Worm (Caenorhabditis elegans) whole organism, L2 larva: Measurements from ENCODE around the gene ndub-8.
A peak's percentile ranks its signal among the peaks of the same experiment; 100 is the strongest.
"Not testable (repeated sequence)": the region's sequence is repeated elsewhere in the genome, so short reads cannot be mapped to it uniquely, and the experiment has no call there.

Experiments used
- C34F6.9 ChIP-seq: fragments of 150-350 bp; optimal IDR thresholded peaks from 2 replicates; lab custom pipeline; 2014; ENCODE audit warnings: missing biosample characterization, missing genetic modification characterization
- R02D3.7 ChIP-seq: fragments of 150-350 bp; optimal IDR thresholded peaks from 2 replicates; lab custom pipeline; 2014; ENCODE audit warnings: missing biosample characterization, missing genetic modification characterization
- ZK546.5 ChIP-seq: sonication (generic microtip); optimal IDR thresholded peaks from 2 replicates; lab custom pipeline; 2017; ENCODE audit warnings: missing biosample characterization, missing genetic modification characterization
- aly-2 ChIP-seq: fragments of 150-350 bp; optimal IDR thresholded peaks from 2 replicates; lab custom pipeline; 2014; ENCODE audit warnings: missing biosample characterization, missing genetic modification characterization
- ama-1 ChIP-seq: fragments of 150-350 bp; optimal IDR thresholded peaks from 2 replicates; lab custom pipeline; 2018; ENCODE audit warnings: inconsistent platforms
- ceh-16 ChIP-seq: fragments of 150-350 bp; optimal IDR thresholded peaks from 2 replicates; lab custom pipeline; 2014; ENCODE audit warnings: missing biosample characterization, missing genetic modification characterization
- ceh-82 ChIP-seq: fragments of 150-350 bp; optimal IDR thresholded peaks from 2 replicates; lab custom pipeline; 2014; ENCODE audit warnings: missing biosample characterization, missing genetic modification characterization
- crh-2 ChIP-seq: sonication (generic microtip); optimal IDR thresholded peaks from 2 replicates; lab custom pipeline; 2017; ENCODE audit warnings: missing biosample characterization, missing genetic modification characterization
- dmd-4 ChIP-seq: sonication (generic microtip); optimal IDR thresholded peaks from 2 replicates; lab custom pipeline; 2017; ENCODE audit warnings: missing biosample characterization, missing genetic modification characterization
- fos-1 ChIP-seq: fragments of 150-350 bp; optimal IDR thresholded peaks from 2 replicates; lab custom pipeline; 2014; ENCODE audit warnings: missing biosample characterization, missing genetic modification characterization
- gmeb-1 ChIP-seq: fragments of 150-350 bp; optimal IDR thresholded peaks from 2 replicates; lab custom pipeline; 2014; ENCODE audit warnings: missing biosample characterization, missing genetic modification characterization
- lin-11 ChIP-seq: fragments of 150-350 bp; sonication (generic microtip); optimal IDR thresholded peaks from 2 replicates; lab custom pipeline; 2014; ENCODE audit warnings: missing biosample characterization, missing genetic modification characterization, inconsistent platforms, mixed read lengths
- lin-39 ChIP-seq: fragments of 150-350 bp; optimal IDR thresholded peaks from 2 replicates; lab custom pipeline; 2014; ENCODE audit warnings: missing biosample characterization, missing genetic modification reagents, missing genetic modification characterization
- lsy-2 ChIP-seq, 2 experiments: fragments of 150-350 bp in 1 of 2; sonication (generic microtip) in 1 of 2; optimal IDR thresholded peaks; 2 replicates each; lab custom pipeline; 2014 to 2017; ENCODE audit warnings: missing biosample characterization in 2 of 2, missing genetic modification characterization in 2 of 2
- mab-5 ChIP-seq: fragments of 150-350 bp; optimal IDR thresholded peaks from 2 replicates; lab custom pipeline; 2014; ENCODE audit warnings: missing biosample characterization, missing genetic modification characterization
- nhr-11 ChIP-seq: fragments of 150-350 bp; optimal IDR thresholded peaks from 2 replicates; lab custom pipeline; 2014; ENCODE audit warnings: missing biosample characterization, missing genetic modification characterization
- nhr-21 ChIP-seq: fragments of 150-350 bp; optimal IDR thresholded peaks from 2 replicates; lab custom pipeline; 2014; ENCODE audit warnings: missing biosample characterization, missing genetic modification characterization
- nhr-237 ChIP-seq: fragments of 150-350 bp; optimal IDR thresholded peaks from 2 replicates; lab custom pipeline; 2014; ENCODE audit warnings: missing biosample characterization, missing genetic modification characterization
- nhr-25 ChIP-seq: fragments of 150-350 bp; sonication (generic microtip); optimal IDR thresholded peaks from 3 replicates; lab custom pipeline; 2014; ENCODE audit warnings: missing biosample characterization, missing genetic modification characterization
- nhr-6 ChIP-seq: fragments of 150-350 bp; optimal IDR thresholded peaks from 2 replicates; lab custom pipeline; 2014; ENCODE audit warnings: missing biosample characterization, missing genetic modification characterization
- nhr-77 ChIP-seq: fragments of 150-350 bp; optimal IDR thresholded peaks from 2 replicates; lab custom pipeline; 2014; ENCODE audit warnings: missing biosample characterization, missing genetic modification characterization
- sem-4 ChIP-seq: fragments of 150-350 bp; optimal IDR thresholded peaks from 2 replicates; lab custom pipeline; 2014; ENCODE audit warnings: missing biosample characterization, missing genetic modification reagents, missing genetic modification characterization
- snpc-4 ChIP-seq: fragments of 150-350 bp; optimal IDR thresholded peaks from 2 replicates; lab custom pipeline; 2014; ENCODE audit warnings: missing biosample characterization, missing genetic modification characterization
- unc-55 ChIP-seq: fragments of 150-350 bp; sonication (generic microtip); optimal IDR thresholded peaks from 3 replicates; lab custom pipeline; 2014; ENCODE audit warnings: missing biosample characterization, missing genetic modification reagents, missing genetic modification characterization
- unc-62 ChIP-seq: fragments of 150-350 bp; optimal IDR thresholded peaks from 2 replicates; lab custom pipeline; 2014; ENCODE audit warnings: missing biosample characterization, missing genetic modification reagents, missing genetic modification characterization
- ztf-1 ChIP-seq: fragments of 200-800 bp; sonication (Bioruptor generic); conservative IDR thresholded peaks from 2 replicates; pipeline ENCODE4 v1.3.6; 2022; ENCODE audit warnings: missing genetic modification characterization, missing compliant biosample characterization
- ztf-11 ChIP-seq: sonication (generic microtip); optimal IDR thresholded peaks from 2 replicates; lab custom pipeline; 2017; ENCODE audit warnings: missing biosample characterization, missing genetic modification characterization
- ztf-4 ChIP-seq: fragments of 150-350 bp; optimal IDR thresholded peaks from 2 replicates; lab custom pipeline; 2014; ENCODE audit warnings: missing biosample characterization, missing genetic modification characterization

The ndub-8 gene

ce11 chrII:13835724-13836307 lies 36.9 kb upstream of the ndub-8 start, which contains the start of gene ins-37:
Gene ins-37, minus strand, starts transcription at chrII:13836107.
- not testable (repeated sequence) for TF ChIP-seq aly-2, nhr-77, nhr-6 (tag; lab: Kevin White, UChicago)
- TF ChIP-seq, all 48 proteins: peak for 0; not testable (repeated sequence) for 48

ce11 chrII:13838403-13838802 lies 34.3 kb upstream of the ndub-8 start:
- no peak for TF ChIP-seq snpc-4 (tag; lab: Kevin White, UChicago)
- TF ChIP-seq lin-11 (tag; lab: Kevin White, UChicago), result no peak
- TF ChIP-seq ZK546.5 (tag; lab: Kevin White, UChicago), result no peak
- no peak for TF ChIP-seq lin-39 (tag; lab: Kevin White, UChicago)
- TF ChIP-seq ama-1 (lab: Kevin White, UChicago), result no peak
- no peak for TF ChIP-seq nhr-21
- no peak for TF ChIP-seq aly-2 (tag; lab: Kevin White, UChicago)
- no peak for TF ChIP-seq C34F6.9 (tag; lab: Kevin White, UChicago)
- TF ChIP-seq R02D3.7 (tag; lab: Kevin White, UChicago), result no peak
- TF ChIP-seq nhr-11 (tag; lab: Kevin White, UChicago), result no peak
- TF ChIP-seq ceh-16 (tag; lab: Kevin White, UChicago), result no peak
- TF ChIP-seq nhr-77 (tag; lab: Kevin White, UChicago), result no peak
- TF ChIP-seq mab-5 (tag; lab: Kevin White, UChicago), result no peak
- no peak for TF ChIP-seq nhr-25 (tag; lab: Kevin White, UChicago)
- no peak for TF ChIP-seq ztf-1
- TF ChIP-seq dmd-4 (tag; lab: Kevin White, UChicago), result no peak

DNA sequence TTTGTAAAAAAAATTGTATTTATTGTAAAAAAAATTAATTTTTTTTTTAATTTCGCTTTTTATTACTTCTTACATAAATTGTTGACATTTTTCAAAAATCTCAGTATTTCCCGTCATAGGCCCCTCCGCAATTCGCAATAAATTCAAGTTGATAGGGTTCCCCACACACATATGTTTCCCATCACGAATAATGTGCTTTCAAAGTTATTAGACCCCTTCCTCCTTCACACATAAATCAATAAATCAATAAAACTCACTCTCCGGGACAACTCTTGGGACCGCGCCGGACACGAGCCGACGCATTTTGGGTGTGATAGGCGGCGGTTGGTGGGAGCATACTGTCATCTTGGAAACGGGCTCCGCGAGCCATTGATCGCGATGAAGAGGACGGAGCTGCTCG lies 33.2 kb upstream of the ndub-8 start:
- TF ChIP-seq ceh-82 (tag; lab: Kevin White, UChicago) (no peak), R02D3.7 (tag; lab: Kevin White, UChicago) (no peak)
- TF ChIP-seq, all 48 proteins: peak for 0

ce11 chrII:13841106-13841854 lies 31.4 kb upstream of the ndub-8 start, which contains the start of gene F08G2.7:
Gene F08G2.7, minus strand, starts transcription at chrII:13841156.
- TF ChIP-seq sem-4 (tag; lab: Kevin White, UChicago) (no peak), unc-62 (no peak), dmd-4 (tag; lab: Kevin White, UChicago) (no peak), ztf-4 (tag; lab: Kevin White, UChicago) (no peak), gmeb-1 (tag; lab: Kevin White, UChicago) (no peak), nhr-25 (tag; lab: Kevin White, UChicago) (no peak), nhr-237 (tag; lab: Kevin White, UChicago) (no peak), unc-55 (GFP tag; lab: Kevin White, UChicago) (no peak), snpc-4 (tag; lab: Kevin White, UChicago) (no peak)

DNA sequence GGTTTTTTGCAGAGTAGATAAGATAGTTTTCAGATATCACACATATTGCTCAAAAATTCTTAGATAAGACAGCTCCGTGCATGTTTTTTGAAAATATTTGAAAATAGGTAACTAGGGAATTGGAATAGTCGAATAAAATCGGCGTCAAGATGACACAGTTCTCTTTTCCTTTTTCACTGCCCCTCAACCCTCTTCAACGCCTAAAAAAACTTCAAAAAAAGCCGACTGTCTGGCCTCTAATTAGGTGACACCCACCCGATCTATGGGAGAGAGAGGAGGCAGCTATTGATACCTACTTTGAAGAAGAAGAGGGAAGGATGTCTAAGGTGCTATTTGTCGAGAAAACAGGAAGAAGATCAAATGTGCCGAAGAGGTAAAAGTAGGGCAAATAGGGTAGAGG lies 30.3 kb upstream of the ndub-8 start:
- TF ChIP-seq ztf-11 (tag; lab: Kevin White, UChicago) (no peak), nhr-11 (tag; lab: Kevin White, UChicago) (no peak), nhr-77 (tag; lab: Kevin White, UChicago) (no peak), gmeb-1 (tag; lab: Kevin White, UChicago) (no peak), lsy-2 (tag; optimal IDR thresholded peaks at IDR 0.05; lab: Kevin White, UChicago) (no peak), nhr-6 (tag; lab: Kevin White, UChicago) (no peak), crh-2 (no peak)
- TF ChIP-seq, all 48 proteins: peak for 0

ce11 chrII:13846018-13846417 lies 26.7 kb upstream of the ndub-8 start:
- TF ChIP-seq fos-1 (tag; lab: Kevin White, UChicago) (peak; percentile 77), C34F6.9 (tag; lab: Kevin White, UChicago) (no peak), nhr-21 (no peak), crh-2 (peak; percentile 43)
